Worm (Caenorhabditis elegans): ENCODE measurements around the gene str-165.

The str-165 gene

ce11 chrV:13787948-13788681, 42.8 kb upstream of the str-165 start:
- TF ChIP-seq mep-1 (tag; optimal IDR thresholded peaks at IDR 0.05): no peak

ce11 chrV:13789362-13789761, 41.6 kb upstream of the str-165 start:
- TF ChIP-seq unc-39 (tag; optimal IDR thresholded peaks at IDR 0.05) (no peak), ces-1 (GFP tag; optimal IDR thresholded peaks at IDR 0.05) (peak; percentile 59), mls-2 (tag; optimal IDR thresholded peaks at IDR 0.05) (peak; percentile 85), mab-5 (tag; optimal IDR thresholded peaks at IDR 0.05) (no peak), ceh-43 (GFP tag; optimal IDR thresholded peaks at IDR 0.05) (peak; percentile 24), nhr-12 (tag; optimal IDR thresholded peaks at IDR 0.05) (no peak), elt-3 (tag; optimal IDR thresholded peaks at IDR 0.05) (no peak), nhr-2 (tag; optimal IDR thresholded peaks at IDR 0.05) (peak; percentile 93), elt-1 (tag; optimal IDR thresholded peaks at IDR 0.05; ENCODE audit: borderline replicate concordance, insufficient read depth) (no peak), nhr-76 (tag; optimal IDR thresholded peaks at IDR 0.05) (no peak), sptf-1 (tag; optimal IDR thresholded peaks at IDR 0.05) (peak; percentile 38), ztf-11 (tag; optimal IDR thresholded peaks at IDR 0.05) (no peak), nhr-237 (tag; optimal IDR thresholded peaks at IDR 0.05) (peak; percentile 82), lin-32 (GFP tag; optimal IDR thresholded peaks at IDR 0.05) (no peak), mep-1 (tag; optimal IDR thresholded peaks at IDR 0.05) (peak; percentile 81), sem-2 (GFP tag; optimal IDR thresholded peaks at IDR 0.05) (no peak), blmp-1 (tag; optimal IDR thresholded peaks at IDR 0.05) (no peak), nhr-28 (tag; optimal IDR thresholded peaks at IDR 0.05) (no peak), M03D4.4 (tag; optimal IDR thresholded peaks at IDR 0.05) (no peak), ceh-39 (tag; optimal IDR thresholded peaks at IDR 0.05) (peak; percentile 36), cnd-1 (tag; optimal IDR thresholded peaks at IDR 0.05) (peak; percentile 9), lin-13 (tag; optimal IDR thresholded peaks at IDR 0.05) (peak; percentile 78), drap-1 (GFP tag; optimal IDR thresholded peaks at IDR 0.05) (peak; percentile 43), snpc-4 (tag; optimal IDR thresholded peaks at IDR 0.05) (no peak), ham-2 (GFP tag; optimal IDR thresholded peaks at IDR 0.05) (no peak), unc-120 (tag; optimal IDR thresholded peaks at IDR 0.05; ENCODE audit: poor library complexity, severe bottlenecking) (peak; percentile 91), flh-1 (GFP tag; optimal IDR thresholded peaks at IDR 0.05) (no peak), ceh-83 (GFP tag; optimal IDR thresholded peaks at IDR 0.05) (no peak), zip-8 (tag; optimal IDR thresholded peaks at IDR 0.05) (no peak), pha-4 (tag; optimal IDR thresholded peaks at IDR 0.05) (peak; percentile 97), tbx-8 (GFP tag; optimal IDR thresholded peaks at IDR 0.05) (no peak), bed-3 (GFP tag; optimal IDR thresholded peaks at IDR 0.05) (no peak), unc-62 (GFP tag; optimal IDR thresholded peaks at IDR 0.05) (peak; percentile 94), lsy-2 (tag; optimal IDR thresholded peaks at IDR 0.05) (peak; percentile 75), hlh-1 (tag; optimal IDR thresholded peaks at IDR 0.05) (peak; percentile 47)

- TF ChIP-seq zip-8 (tag; optimal IDR thresholded peaks at IDR 0.05): no peak
- no peak for TF ChIP-seq sem-2 (GFP tag; optimal IDR thresholded peaks at IDR 0.05)
- TF ChIP-seq ztf-11 (tag; optimal IDR thresholded peaks at IDR 0.05): no peak
- TF ChIP-seq lin-13 (tag; optimal IDR thresholded peaks at IDR 0.05): no peak
- no peak for TF ChIP-seq lin-32 (GFP tag; optimal IDR thresholded peaks at IDR 0.05)
- no peak for TF ChIP-seq mep-1 (tag; optimal IDR thresholded peaks at IDR 0.05)
- no peak for TF ChIP-seq nhr-76 (tag; optimal IDR thresholded peaks at IDR 0.05)
- no peak for TF ChIP-seq nhr-2 (tag; optimal IDR thresholded peaks at IDR 0.05)
- no peak for TF ChIP-seq ceh-39 (tag; optimal IDR thresholded peaks at IDR 0.05)
- TF ChIP-seq ceh-83 (GFP tag; optimal IDR thresholded peaks at IDR 0.05): no peak
- no peak for TF ChIP-seq nhr-28 (tag; optimal IDR thresholded peaks at IDR 0.05)
- TF ChIP-seq unc-39 (tag; optimal IDR thresholded peaks at IDR 0.05): no peak
- no peak for TF ChIP-seq unc-62 (GFP tag; optimal IDR thresholded peaks at IDR 0.05)
- TF ChIP-seq drap-1 (GFP tag; optimal IDR thresholded peaks at IDR 0.05): no peak
- TF ChIP-seq snpc-4 (tag; optimal IDR thresholded peaks at IDR 0.05): no peak
These were observed 40.8 kb upstream of the str-165 start for ce11 chrV:13790117-13790516.
